ENCODE assay signal across 1 fruit fly cellular context in genomic region chr2L:7154861-7155594, dm6.
A peak's percentile ranks its signal among the peaks of the same experiment; 100 is the strongest.
TF ChIP-seq lines count a peak whose summit lies in the region.

No protein-coding gene starts in this region.

TF ChIP-seq in whole organism, embryonic, 481 proteins besides CTCF, POLR2A, EP300 and RAD21 (continued from another document and continues in another):
- TF ChIP-seq unc-4 (GFP tag; IDR thresholded peaks at IDR 0.05; lab: Robert Waterston, UW; ENCODE audit: partially characterized antibody) (no peak), CG13296 (GFP tag; optimal IDR thresholded peaks at IDR 0.05; lab: Kevin White, UChicago) (no peak), CG4820 (GFP tag; optimal IDR thresholded peaks at IDR 0.05; lab: Kevin White, UChicago) (peak; percentile 44), da (GFP tag; optimal IDR thresholded peaks at IDR 0.05; lab: Kevin White, UChicago) (no peak), pb (GFP tag; optimal IDR thresholded peaks at IDR 0.05; lab: Kevin White, UChicago) (no peak), Hey (tag; optimal IDR thresholded peaks at IDR 0.05; lab: Kevin White, UChicago) (no peak), CG11456 (GFP tag; IDR thresholded peaks at IDR 0.05; lab: Robert Waterston, UW) (peak; percentile 54; the same call in 1 of the 3 replicates), nerfin-2 (GFP tag; IDR thresholded peaks at IDR 0.05; lab: Robert Waterston, UW; ENCODE audit: partially characterized antibody) (no peak), cad (GFP tag; optimal IDR thresholded peaks at IDR 0.05; lab: Kevin White, UChicago) (no peak), CG6791 (GFP tag; IDR thresholded peaks at IDR 0.05; lab: Robert Waterston, UW; ENCODE audit: partially characterized antibody) (no peak), Taf1 (GFP tag; IDR thresholded peaks at IDR 0.05; lab: Robert Waterston, UW) (no peak), Fer3 (tag; optimal IDR thresholded peaks at IDR 0.05; lab: Kevin White, UChicago) (no peak), CG11085 (GFP tag; IDR thresholded peaks at IDR 0.05; lab: Robert Waterston, UW) (no peak), CG6813 (GFP tag; optimal IDR thresholded peaks at IDR 0.05; lab: Kevin White, UChicago) (no peak), GATAe (GFP tag; conservative IDR thresholded peaks at IDR 0.05; lab: Robert Waterston, UW) (no peak), ac (GFP tag; optimal IDR thresholded peaks at IDR 0.05; lab: Kevin White, UChicago) (no peak), dysf (GFP tag; IDR thresholded peaks at IDR 0.05; lab: Robert Waterston, UW) (peak; percentile 47; the same call in 1 of the 3 replicates), sqz (GFP tag; optimal IDR thresholded peaks at IDR 0.05; lab: Kevin White, UChicago) (no peak), her (GFP tag; optimal IDR thresholded peaks at IDR 0.05; lab: Kevin White, UChicago) (peak; percentile 31), sima (GFP tag; optimal IDR thresholded peaks at IDR 0.05; lab: Kevin White, UChicago) (no peak), Bgb (GFP tag; IDR thresholded peaks at IDR 0.05; lab: Robert Waterston, UW; ENCODE audit: partially characterized antibody) (no peak), CG8924 (tag; optimal IDR thresholded peaks at IDR 0.05; lab: Kevin White, UChicago) (peak; percentile 7), ab (GFP tag; optimal IDR thresholded peaks at IDR 0.05; lab: Kevin White, UChicago) (no peak), schlank (tag; optimal IDR thresholded peaks at IDR 0.05; lab: Kevin White, UChicago) (no peak), nom (GFP tag; optimal IDR thresholded peaks at IDR 0.05; lab: Kevin White, UChicago) (no peak), CG17802 (tag; optimal IDR thresholded peaks at IDR 0.05; lab: Kevin White, UChicago) (no peak), CG7928 (GFP tag; optimal IDR thresholded peaks at IDR 0.05; lab: Kevin White, UChicago) (no peak), tup (GFP tag; optimal IDR thresholded peaks at IDR 0.05; lab: Kevin White, UChicago) (no peak), knrl (GFP tag; IDR thresholded peaks at IDR 0.05; lab: Robert Waterston, UW; ENCODE audit: partially characterized antibody) (no peak), CG17385 (GFP tag; optimal IDR thresholded peaks at IDR 0.05; lab: Kevin White, UChicago) (no peak), chn (GFP tag; optimal IDR thresholded peaks at IDR 0.05; lab: Kevin White, UChicago) (no peak), CG12219 (GFP tag; optimal IDR thresholded peaks at IDR 0.05; lab: Kevin White, UChicago) (peak; percentile 34), toy (GFP tag; IDR thresholded peaks at IDR 0.05; lab: Robert Waterston, UW) (no peak), lov (optimal IDR thresholded peaks at IDR 0.05; lab: Kevin White, UChicago) (no peak), lov (GFP tag; IDR thresholded peaks at IDR 0.05; lab: Robert Waterston, UW) (no peak), CG4730 (GFP tag; IDR thresholded peaks at IDR 0.05; lab: Robert Waterston, UW) (no peak), Mes4 (GFP tag; optimal IDR thresholded peaks at IDR 0.05; lab: Kevin White, UChicago) (peak; percentile 8), sr (GFP tag; IDR thresholded peaks at IDR 0.05; lab: Robert Waterston, UW) (no peak), CG33557 (GFP tag; optimal IDR thresholded peaks at IDR 0.05; lab: Kevin White, UChicago) (no peak), Elba2 (GFP tag; optimal IDR thresholded peaks at IDR 0.05; lab: Kevin White, UChicago) (no peak), Oaz (GFP tag; IDR thresholded peaks at IDR 0.05; lab: Robert Waterston, UW) (no peak), pum (GFP tag; optimal IDR thresholded peaks at IDR 0.05; lab: Kevin White, UChicago) (peak; percentile 9), Chrac-16 (GFP tag; optimal IDR thresholded peaks at IDR 0.05; lab: Kevin White, UChicago) (no peak), Nf-YB (GFP tag; optimal IDR thresholded peaks at IDR 0.05; lab: Kevin White, UChicago) (no peak), Gsc (GFP tag; IDR thresholded peaks at IDR 0.05; lab: Robert Waterston, UW) (0 out of 2 replicates have a peak, but pooled peaks have one; percentile 21), CG17361 (GFP tag; IDR thresholded peaks at IDR 0.05; lab: Robert Waterston, UW) (no peak), CG10321 (GFP tag; IDR thresholded peaks at IDR 0.05; lab: Robert Waterston, UW) (no peak), CG31365 (tag; optimal IDR thresholded peaks at IDR 0.05; lab: Kevin White, UChicago) (no peak), wdn (GFP tag; IDR thresholded peaks at IDR 0.05; lab: Robert Waterston, UW) (no peak), CG2129 (GFP tag; IDR thresholded peaks at IDR 0.05; lab: Robert Waterston, UW; ENCODE audit: partially characterized antibody) (no peak), salm (tag; optimal IDR thresholded peaks at IDR 0.05; lab: Kevin White, UChicago) (no peak), Rx (GFP tag; IDR thresholded peaks at IDR 0.05; lab: Robert Waterston, UW) (no peak), corto (GFP tag; optimal IDR thresholded peaks at IDR 0.05; lab: Kevin White, UChicago) (no peak), CG34224 (GFP tag; IDR thresholded peaks at IDR 0.05; lab: Robert Waterston, UW; ENCODE audit: partially characterized antibody) (no peak), klu (GFP tag; IDR thresholded peaks at IDR 0.05; lab: Robert Waterston, UW) (no peak), CG13624 (GFP tag; optimal IDR thresholded peaks at IDR 0.05; lab: Kevin White, UChicago) (no peak), sisA (GFP tag; IDR thresholded peaks at IDR 0.05; lab: Robert Waterston, UW) (no peak), CG9876 (GFP tag; optimal IDR thresholded peaks at IDR 0.05; lab: Kevin White, UChicago) (no peak), CG5953 (GFP tag; IDR thresholded peaks at IDR 0.05; lab: Robert Waterston, UW) (no peak), CG30020 (tag; optimal IDR thresholded peaks at IDR 0.05; lab: Kevin White, UChicago) (no peak), CG13424 (tag; optimal IDR thresholded peaks at IDR 0.05; lab: Kevin White, UChicago) (no peak), CG10959 (GFP tag; IDR thresholded peaks at IDR 0.05; lab: Robert Waterston, UW) (no peak), ato (GFP tag; IDR thresholded peaks at IDR 0.05; lab: Robert Waterston, UW; ENCODE audit: partially characterized antibody) (no peak), CG9817 (tag; optimal IDR thresholded peaks at IDR 0.05; lab: Kevin White, UChicago) (peak; percentile 14), gcm2 (GFP tag; optimal IDR thresholded peaks at IDR 0.05; lab: Kevin White, UChicago) (no peak), Hr78 (GFP tag; optimal IDR thresholded peaks at IDR 0.05; lab: Kevin White, UChicago) (no peak), H2.0 (GFP tag; IDR thresholded peaks at IDR 0.05; lab: Robert Waterston, UW) (peak; percentile 45), CG3847 (GFP tag; IDR thresholded peaks at IDR 0.05; lab: Robert Waterston, UW) (no peak), CG1024 (GFP tag; IDR thresholded peaks at IDR 0.05; lab: Robert Waterston, UW) (no peak), grau (tag; optimal IDR thresholded peaks at IDR 0.05; lab: Kevin White, UChicago) (peak; percentile 20), CG11247 (GFP tag; IDR thresholded peaks at IDR 0.05; lab: Robert Waterston, UW) (no peak), pros (GFP tag; optimal IDR thresholded peaks at IDR 0.05; lab: Kevin White, UChicago) (no peak), tll (GFP tag; optimal IDR thresholded peaks at IDR 0.05; lab: Kevin White, UChicago) (no peak), en (GFP tag; optimal IDR thresholded peaks at IDR 0.05; lab: Kevin White, UChicago) (no peak), Antp (GFP tag; optimal IDR thresholded peaks at IDR 0.05; lab: Kevin White, UChicago) (peak; percentile 6), Adf1 (GFP tag; IDR thresholded peaks at IDR 0.05; lab: Robert Waterston, UW) (no peak), ap (GFP tag; IDR thresholded peaks at IDR 0.05; lab: Robert Waterston, UW) (0 out of 2 replicates have a peak, but pooled peaks have one; percentile 19), CG9215 (GFP tag; IDR thresholded peaks at IDR 0.05; lab: Robert Waterston, UW) (0 out of 2 replicates have a peak, but pooled peaks have one; percentile 14), sna (GFP tag; IDR thresholded peaks at IDR 0.05; lab: Robert Waterston, UW; ENCODE audit: partially characterized antibody) (no peak), Sox100B (GFP tag; optimal IDR thresholded peaks at IDR 0.05; lab: Kevin White, UChicago) (peak; percentile 14), lola (GFP tag; optimal IDR thresholded peaks at IDR 0.05; lab: Kevin White, UChicago) (peak in 1 of 3 experiments; percentile 6), E2f2 (GFP tag; IDR thresholded peaks at IDR 0.05; lab: Robert Waterston, UW) (no peak), Opbp (GFP tag; IDR thresholded peaks at IDR 0.05; lab: Robert Waterston, UW; ENCODE audit: partially characterized antibody) (no peak), E2f1 (GFP tag; IDR thresholded peaks at IDR 0.05; lab: Robert Waterston, UW) (no peak), Drgx (GFP tag; IDR thresholded peaks at IDR 0.05; lab: Robert Waterston, UW) (peak; percentile 43; the same call in 1 of the 2 replicates), CG12299 (tag; optimal IDR thresholded peaks at IDR 0.05; lab: Kevin White, UChicago) (no peak), CG9932 (GFP tag; IDR thresholded peaks at IDR 0.05; lab: Robert Waterston, UW) (no peak), Dref (GFP tag; IDR thresholded peaks at IDR 0.05; lab: Robert Waterston, UW) (no peak), br (optimal IDR thresholded peaks at IDR 0.05; lab: Kevin White, UChicago) (no peak), C15 (GFP tag; IDR thresholded peaks at IDR 0.05; lab: Robert Waterston, UW) (no peak), CG43689 (GFP tag; IDR thresholded peaks at IDR 0.05; lab: Robert Waterston, UW) (no peak), CG42726 (GFP tag; IDR thresholded peaks at IDR 0.05; lab: Robert Waterston, UW; ENCODE audit: partially characterized antibody) (no peak), CG10565 (GFP tag; optimal IDR thresholded peaks at IDR 0.05; lab: Kevin White, UChicago) (no peak), CG1832 (GFP tag; optimal IDR thresholded peaks at IDR 0.05; lab: Kevin White, UChicago) (no peak), Kr (GFP tag; optimal IDR thresholded peaks at IDR 0.05; lab: Kevin White, UChicago) (no peak), tin (GFP tag; optimal IDR thresholded peaks at IDR 0.05; lab: Kevin White, UChicago) (peak; percentile 13), tna (GFP tag; IDR thresholded peaks at IDR 0.05; lab: Robert Waterston, UW; ENCODE audit: partially characterized antibody) (no peak), hbn (GFP tag; IDR thresholded peaks at IDR 0.05; lab: Robert Waterston, UW; ENCODE audit: partially characterized antibody) (no peak), NC2β (GFP tag; optimal IDR thresholded peaks at IDR 0.05; lab: Kevin White, UChicago) (no peak), CG10209 (GFP tag; optimal IDR thresholded peaks at IDR 0.05; lab: Kevin White, UChicago) (peak; percentile 6), CG7372 (GFP tag; IDR thresholded peaks at IDR 0.05; lab: Robert Waterston, UW) (no peak), CG10366 (GFP tag; IDR thresholded peaks at IDR 0.05; lab: Robert Waterston, UW) (peak; percentile 42), ase (GFP tag; IDR thresholded peaks at IDR 0.05; lab: Robert Waterston, UW) (no peak), dm (GFP tag; optimal IDR thresholded peaks at IDR 0.05; lab: Kevin White, UChicago) (no peak), CG6689 (GFP tag; IDR thresholded peaks at IDR 0.05; lab: Robert Waterston, UW) (peak; percentile 51), Fer2 (tag; optimal IDR thresholded peaks at IDR 0.05; lab: Kevin White, UChicago) (no peak), aop (GFP tag; IDR thresholded peaks at IDR 0.05; lab: Robert Waterston, UW) (no peak), MESR4 (GFP tag; optimal IDR thresholded peaks at IDR 0.05; lab: Kevin White, UChicago) (no peak), CG15269 (tag; optimal IDR thresholded peaks at IDR 0.05; lab: Kevin White, UChicago) (peak; percentile 46), Xbp1 (GFP tag; optimal IDR thresholded peaks at IDR 0.05; lab: Kevin White, UChicago) (peak; percentile 56), bbx (GFP tag; IDR thresholded peaks at IDR 0.05; lab: Robert Waterston, UW; ENCODE audit: partially characterized antibody) (no peak), Awh (GFP tag; IDR thresholded peaks at IDR 0.05; lab: Robert Waterston, UW) (0 out of 2 replicates have a peak, but pooled peaks have one; percentile 36), CG7786 (GFP tag; optimal IDR thresholded peaks at IDR 0.05; lab: Kevin White, UChicago) (peak; percentile 2), CG2120 (GFP tag; optimal IDR thresholded peaks at IDR 0.05; lab: Kevin White, UChicago) (no peak), NfI (GFP tag; optimal IDR thresholded peaks at IDR 0.05; lab: Kevin White, UChicago) (peak; percentile 37), PHDP (tag; optimal IDR thresholded peaks at IDR 0.05; lab: Kevin White, UChicago) (peak; percentile 20), Neu2 (GFP tag; optimal IDR thresholded peaks at IDR 0.05; lab: Kevin White, UChicago; ENCODE audit: borderline replicate concordance) (no peak), Nf-YA (GFP tag; IDR thresholded peaks at IDR 0.05; lab: Robert Waterston, UW) (no peak), CG9437 (GFP tag; optimal IDR thresholded peaks at IDR 0.05; lab: Kevin White, UChicago) (no peak), fd102C (GFP tag; optimal IDR thresholded peaks at IDR 0.05; lab: Kevin White, UChicago) (no peak), Hr51 (GFP tag; optimal IDR thresholded peaks at IDR 0.05; lab: Kevin White, UChicago) (peak in 1 of 2 experiments; percentile 53), ttk (GFP tag; IDR thresholded peaks at IDR 0.05; lab: Robert Waterston, UW) (no peak), seq (GFP tag; IDR thresholded peaks at IDR 0.05; lab: Robert Waterston, UW) (no peak), ewg (GFP tag; optimal IDR thresholded peaks at IDR 0.05; lab: Kevin White, UChicago) (no peak), zen2 (GFP tag; IDR thresholded peaks at IDR 0.05; lab: Robert Waterston, UW; ENCODE audit: partially characterized antibody) (no peak), ranshi (GFP tag; IDR thresholded peaks at IDR 0.05; lab: Robert Waterston, UW) (peak; percentile 18; the same call in 1 of the 2 replicates), slbo (GFP tag; IDR thresholded peaks at IDR 0.05; lab: Robert Waterston, UW) (peak; percentile 45), gcm (GFP tag; optimal IDR thresholded peaks at IDR 0.05; lab: Kevin White, UChicago) (no peak), CG6272 (GFP tag; IDR thresholded peaks at IDR 0.05; lab: Robert Waterston, UW) (no peak), YL-1 (GFP tag; optimal IDR thresholded peaks at IDR 0.05; lab: Kevin White, UChicago) (no peak), ems (GFP tag; optimal IDR thresholded peaks at IDR 0.05; lab: Kevin White, UChicago) (peak; percentile 0), CkIIα-i1 (GFP tag; IDR thresholded peaks at IDR 0.05; lab: Robert Waterston, UW) (no peak), exex (tag; optimal IDR thresholded peaks at IDR 0.05; lab: Kevin White, UChicago) (no peak), CG11093 (GFP tag; IDR thresholded peaks at IDR 0.05; lab: Robert Waterston, UW) (no peak), Blimp-1 (GFP tag; optimal IDR thresholded peaks at IDR 0.05; lab: Kevin White, UChicago) (peak; percentile 76), CG2116 (GFP tag; optimal IDR thresholded peaks at IDR 0.05; lab: Kevin White, UChicago) (no peak)
